Fruit fly (Drosophila melanogaster) whole organism: Measurements from ENCODE around the gene DIP-epsilon.

Experiments used
- pan ChIP-seq: fragments of >200 bp; optimal IDR thresholded peaks from 2 replicates; lab custom pipeline; 2017
- psq ChIP-seq: fragments of >200 bp; optimal IDR thresholded peaks from 2 replicates; lab custom pipeline; 2017

DNA sequence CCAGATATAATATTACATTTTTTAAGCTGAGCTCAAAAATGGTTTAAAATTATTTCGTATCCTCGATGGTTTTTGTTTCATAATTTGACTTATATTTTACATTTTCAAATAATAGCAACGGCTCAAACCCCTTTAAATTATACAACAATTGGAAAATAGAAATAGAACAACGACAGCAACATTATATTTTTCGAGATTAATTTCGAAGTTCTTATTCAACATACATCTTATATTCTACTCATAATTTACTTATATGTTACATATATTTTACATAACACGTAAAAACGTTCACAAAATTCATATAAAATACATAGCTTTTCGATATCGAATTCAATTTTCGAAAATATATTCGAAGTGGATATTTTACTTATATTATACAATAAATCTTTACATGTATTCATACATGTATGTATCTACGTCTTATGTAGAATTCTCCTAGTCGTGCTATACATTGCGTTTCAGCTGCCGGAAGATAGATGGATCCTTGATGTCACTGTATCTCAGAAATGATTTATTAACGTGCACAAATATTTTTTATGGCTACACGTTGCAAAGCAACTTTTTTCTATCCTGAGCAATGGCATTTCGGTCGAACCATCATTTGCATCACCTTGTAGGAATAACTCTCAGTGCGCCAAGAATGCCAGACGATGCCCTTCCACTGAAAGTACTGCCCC, 54.3 kb downstream of the DIP-epsilon start:
- TF ChIP-seq pan (lab: Kevin White, UChicago) (no peak), psq (no peak)
